Fruit fly (Drosophila melanogaster) S2 (cell line): Measurements from ENCODE around the gene CG43954.

ENCODE experiments used
- CG8478 ChIP-seq: fragments of >200 bp; optimal IDR thresholded peaks from 2 replicates; lab custom pipeline; 2018
- CTCF ChIP-seq, 2 experiments: fragments of >200 bp; optimal IDR thresholded peaks; 2 replicates each; lab custom pipeline; 2018

Gene CG43954

dm6 chr3L:16711430-16712228, at the start of gene CG43954, which contains the start of the genes Lasp and Dab:
TSS of gene CG43954 (minus strand) at chr3L:16711677.
TSS of gene Lasp (minus strand) at chr3L:16711677.
TSS of gene Dab (plus strand) at chr3L:16712126.
- peak; percentile 95 to 96 for TF ChIP-seq CTCF (optimal IDR thresholded peaks at IDR 0.05; lab: Kevin White, UChicago)
- no peak for TF ChIP-seq CG8478

DNA sequence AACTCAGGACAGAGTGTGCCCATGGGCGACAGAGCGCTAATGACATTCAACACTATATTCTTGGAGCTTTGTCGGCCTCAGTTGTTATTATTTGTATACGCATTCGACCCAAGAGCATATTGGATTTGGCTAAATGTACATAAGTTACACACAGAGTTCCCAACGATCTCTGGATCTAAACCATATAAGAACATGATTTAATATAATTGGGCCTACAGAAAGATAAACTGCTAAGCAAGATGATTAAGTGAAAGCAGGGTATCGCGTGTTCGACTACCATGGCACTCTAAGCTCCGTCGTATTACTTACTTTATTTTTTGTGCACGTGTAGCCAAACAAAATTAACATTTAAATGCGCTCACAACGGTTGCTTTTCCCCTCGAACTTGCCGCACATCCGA, 48.8 kb upstream of the CG43954 start:
- TF ChIP-seq CG8478, result no peak
- TF ChIP-seq CTCF (optimal IDR thresholded peaks at IDR 0.05; lab: Kevin White, UChicago), result no peak

dm6 chr3L:16759483-16759882, 48.0 kb upstream of the CG43954 start:
- TF ChIP-seq CTCF (optimal IDR thresholded peaks at IDR 0.05; lab: Kevin White, UChicago) (no peak), CG8478 (no peak)

dm6 chr3L:16758504-16759109, 47.1 kb upstream of the CG43954 start:
- TF ChIP-seq CTCF (optimal IDR thresholded peaks at IDR 0.05; lab: Kevin White, UChicago), result no peak
- no peak for TF ChIP-seq CG8478

DNA sequence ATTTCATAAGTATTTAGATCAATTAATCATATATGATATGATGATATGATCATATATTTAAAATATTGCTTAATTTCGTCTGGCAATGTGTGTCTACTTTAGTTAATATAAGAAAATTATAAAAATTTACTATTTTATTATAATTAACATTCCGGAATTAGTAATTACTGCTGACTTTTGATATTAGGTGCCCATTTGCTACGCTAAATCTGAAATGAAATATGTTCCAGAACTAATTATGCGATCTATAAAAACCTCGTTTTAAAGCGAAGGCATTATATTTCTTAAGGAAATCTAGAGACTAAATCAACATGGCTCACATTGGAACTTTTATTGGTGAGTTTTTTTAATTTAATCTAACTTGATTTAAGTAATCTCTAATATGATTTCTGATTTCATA, 43.7 kb upstream of the CG43954 start, which contains the start of gene CG42852:
CG42852 (plus strand) TSS at position 301 of the 400 bp plus-strand sequence.
- TF ChIP-seq CG8478, result no peak
- no peak for TF ChIP-seq CTCF (optimal IDR thresholded peaks at IDR 0.05; lab: Kevin White, UChicago)

DNA sequence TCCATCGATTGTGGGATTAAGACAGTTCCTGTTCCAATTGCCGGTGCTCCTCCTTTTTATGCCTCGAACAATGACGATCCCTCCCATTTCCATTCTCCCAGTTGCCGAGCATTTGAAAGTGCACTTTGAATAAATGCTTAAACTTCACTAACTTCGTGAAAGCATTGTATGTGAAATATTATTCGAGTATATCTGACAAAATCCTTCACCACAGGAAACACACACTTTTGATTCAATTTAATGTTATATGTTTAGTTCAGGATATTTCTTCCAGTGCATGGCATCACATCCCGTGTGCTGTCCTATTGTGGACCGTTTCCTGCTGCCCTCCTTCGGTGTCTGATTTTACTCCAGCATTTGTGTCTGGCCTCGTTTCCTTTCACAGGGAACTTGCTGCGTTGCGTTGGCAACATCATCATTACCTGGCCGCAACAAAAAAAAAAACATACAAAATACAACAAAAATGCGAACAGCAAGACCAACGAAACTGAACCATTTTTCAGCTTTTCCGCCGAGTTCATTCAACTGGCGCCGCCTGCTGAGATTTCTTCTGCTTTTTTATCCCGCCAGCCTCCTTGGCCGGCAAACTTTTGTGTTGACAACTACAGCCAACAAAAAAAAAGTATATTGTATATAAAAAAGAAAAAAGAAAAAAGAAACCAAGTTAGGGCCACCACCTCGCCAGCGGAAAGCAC, 41.1 kb upstream of the CG43954 start:
- no peak for TF ChIP-seq CTCF (optimal IDR thresholded peaks at IDR 0.05; lab: Kevin White, UChicago)
- no peak for TF ChIP-seq CG8478

- TF ChIP-seq CG8478 (no peak), CTCF (optimal IDR thresholded peaks at IDR 0.05; lab: Kevin White, UChicago) (no peak)
These were observed 40.1 kb upstream of the CG43954 start for dm6 chr3L:16751487-16752054.

DNA sequence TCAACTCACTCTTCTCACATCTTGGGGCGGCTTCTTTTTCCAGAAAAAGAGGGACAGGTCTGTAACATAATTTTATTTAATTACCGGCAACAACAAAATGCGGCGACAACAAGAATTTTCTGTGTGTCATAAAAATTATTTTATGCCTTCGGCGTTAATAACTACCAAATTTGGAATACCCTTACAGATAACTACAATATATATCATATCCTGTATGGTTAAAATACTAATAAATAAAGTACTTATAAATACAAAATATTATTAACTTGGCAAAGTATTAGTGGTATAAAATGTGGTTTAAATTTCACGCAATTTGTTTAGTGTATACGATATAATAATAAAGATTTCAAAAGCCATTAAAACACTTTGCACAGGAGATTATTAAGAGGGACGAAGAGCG, 39.3 kb upstream of the CG43954 start:
- TF ChIP-seq CTCF (optimal IDR thresholded peaks at IDR 0.05; lab: Kevin White, UChicago) (no peak), CG8478 (no peak)

- no peak for TF ChIP-seq CTCF (optimal IDR thresholded peaks at IDR 0.05; lab: Kevin White, UChicago)
- TF ChIP-seq CG8478, result no peak
These were observed 38.2 kb upstream of the CG43954 start for dm6 chr3L:16749726-16750125.

dm6 chr3L:16748343-16748742, 36.9 kb upstream of the CG43954 start:
- TF ChIP-seq CG8478, result no peak

DNA sequence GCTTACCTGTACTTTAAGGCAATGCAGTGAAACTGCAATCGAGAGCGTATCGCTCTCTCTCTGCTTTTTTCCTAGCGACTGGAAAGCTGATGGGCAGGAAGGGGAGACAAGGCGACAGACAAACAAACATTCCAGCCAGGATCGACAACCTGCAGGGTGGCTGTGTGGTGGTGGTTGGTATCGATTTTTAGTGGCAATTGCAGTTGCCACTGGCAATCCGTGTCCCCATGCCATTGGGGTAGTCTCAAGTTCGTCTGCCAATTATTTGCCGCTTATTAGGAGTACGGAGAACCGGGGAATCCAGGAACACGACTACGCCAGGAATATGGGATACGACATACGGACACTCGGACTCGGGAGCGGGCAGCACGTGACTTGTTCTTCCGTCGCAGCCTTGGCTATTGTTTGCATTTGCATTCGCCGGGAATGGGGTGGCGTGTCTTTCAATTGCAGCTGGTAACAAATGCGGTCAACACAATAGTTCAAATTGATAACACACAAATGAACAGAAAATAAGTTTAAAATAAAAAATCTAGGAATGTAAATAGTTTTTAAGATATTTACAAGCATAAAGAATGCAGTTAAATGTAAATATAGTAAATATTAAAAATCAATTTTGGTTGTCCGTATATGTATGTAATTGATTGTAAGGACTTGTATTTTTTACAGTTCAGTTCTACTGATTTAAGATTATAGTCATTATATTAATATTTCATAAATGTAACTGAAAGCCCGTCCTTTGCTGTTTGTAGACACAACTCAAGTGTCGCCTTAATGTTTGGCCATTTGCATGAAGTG, 35.3 kb upstream of the CG43954 start:
- no peak for TF ChIP-seq CG8478
- no peak for TF ChIP-seq CTCF (optimal IDR thresholded peaks at IDR 0.05; lab: Kevin White, UChicago)

DNA sequence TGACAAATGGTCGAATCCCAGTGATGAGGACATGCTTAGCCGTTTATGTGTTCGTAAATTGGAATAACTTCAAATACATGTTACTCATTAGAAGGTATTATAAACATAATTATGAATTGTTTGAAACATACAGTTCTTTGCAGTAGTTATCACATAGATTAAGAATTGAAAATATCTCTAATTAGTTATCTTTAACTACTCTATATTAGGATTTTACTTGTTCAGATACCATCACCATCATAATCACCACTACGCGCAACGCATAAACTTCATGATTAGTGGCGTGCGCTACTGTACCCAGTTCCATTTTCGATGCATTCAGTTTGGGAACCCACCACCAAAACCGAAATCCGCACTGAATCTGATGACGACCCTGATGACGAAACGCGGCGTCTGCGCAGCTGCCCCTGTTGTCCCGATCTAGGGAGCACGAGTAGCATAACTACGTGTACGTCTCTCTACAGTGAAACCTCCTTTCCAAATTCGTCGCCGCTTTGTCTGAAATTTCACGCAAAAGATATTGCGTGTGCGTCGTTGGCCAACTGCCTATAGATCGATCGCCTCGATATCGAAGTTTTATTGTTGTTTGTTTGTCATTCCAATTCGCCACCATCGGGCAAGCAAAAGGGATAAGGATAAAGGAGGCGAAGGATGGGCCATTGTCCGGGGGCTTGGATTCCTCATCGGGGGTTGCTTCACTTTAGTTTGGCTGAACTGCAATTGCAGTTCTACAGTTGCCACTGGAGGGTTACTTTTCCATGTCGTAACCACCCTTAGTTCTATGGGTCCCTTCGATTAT, 32.6 kb upstream of the CG43954 start:
- TF ChIP-seq CTCF (optimal IDR thresholded peaks at IDR 0.05; lab: Kevin White, UChicago), result no peak
- TF ChIP-seq CG8478, result no peak

dm6 chr3L:16741660-16742059, 30.2 kb upstream of the CG43954 start:
- TF ChIP-seq CG8478, result no peak
- no peak for TF ChIP-seq CTCF (optimal IDR thresholded peaks at IDR 0.05; lab: Kevin White, UChicago)

- no peak for TF ChIP-seq CTCF (optimal IDR thresholded peaks at IDR 0.05; lab: Kevin White, UChicago)
- TF ChIP-seq CG8478, result no peak
These were observed 21.8 kb upstream of the CG43954 start, which contains the start of gene CG9701 for dm6 chr3L:16733246-16733645. TSS of gene CG9701 (plus strand) at chr3L:16733546.
